Worm (Caenorhabditis elegans) whole organism, young adult: Measurements from ENCODE around the gene C56C10.4.

ENCODE experiments used
- B0019.2 ChIP-seq: fragments of 200-800 bp; sonication (Bioruptor generic); conservative IDR thresholded peaks from 2 replicates; pipeline ENCODE4 v1.3.6; 2022; ENCODE audit warnings: missing genetic modification reagents, missing genetic modification characterization, missing compliant biosample characterization
- F23B12.7 ChIP-seq: sonication (generic microtip); optimal IDR thresholded peaks from 2 replicates; lab custom pipeline; 2017; ENCODE audit warnings: missing genetic modification characterization, mild to moderate bottlenecking, missing compliant biosample characterization, antibody characterized with exemption, moderate library complexity; ENCODE audit not compliant: insufficient read depth
- F33H1.4 ChIP-seq: fragments of 200-800 bp; sonication (Bioruptor generic); IDR thresholded peaks from 2 replicates; pipeline ENCODE4 v1.3.6; 2022; ENCODE audit warnings: missing genetic modification reagents, missing genetic modification characterization, missing compliant biosample characterization
- F37B4.10 ChIP-seq: fragments of 200-800 bp; sonication (Bioruptor generic); IDR thresholded peaks from 2 replicates; pipeline ENCODE4 v1.3.6; 2022; ENCODE audit warnings: missing genetic modification characterization, missing compliant biosample characterization
- F57A8.1 ChIP-seq: fragments of 200-800 bp; sonication (Bioruptor generic); optimal IDR thresholded peaks from 2 replicates; lab custom pipeline; 2018; ENCODE audit warnings: mild to moderate bottlenecking, missing genetic modification characterization, moderate library complexity, missing compliant biosample characterization
- Y53F4B.3 ChIP-seq: fragments of 200-800 bp; sonication (Bioruptor generic); IDR thresholded peaks from 2 replicates; pipeline ENCODE4 v1.3.6; 2022; ENCODE audit warnings: missing genetic modification reagents, missing genetic modification characterization, missing compliant biosample characterization
- Y67H2A.10 ChIP-seq: fragments of 200-800 bp; sonication (Bioruptor generic); conservative IDR thresholded peaks from 2 replicates; pipeline ENCODE4 v1.3.6; 2022; ENCODE audit warnings: missing genetic modification reagents, missing genetic modification characterization, missing compliant biosample characterization
- Y79H2A.3 ChIP-seq: fragments of 200-800 bp; sonication (Bioruptor generic); conservative IDR thresholded peaks from 2 replicates; pipeline ENCODE4 v1.3.6; 2022; ENCODE audit warnings: missing genetic modification reagents, missing genetic modification characterization, missing compliant biosample characterization
- Y95B8A.8 ChIP-seq: fragments of 200-800 bp; sonication (Bioruptor generic); IDR thresholded peaks from 2 replicates; pipeline ENCODE4 v1.3.6; 2022; ENCODE audit warnings: missing genetic modification reagents, missing genetic modification characterization, missing compliant biosample characterization
- akir-1 ChIP-seq: fragments of 200-800 bp; sonication (Bioruptor generic); optimal IDR thresholded peaks from 2 replicates; lab custom pipeline; 2018; ENCODE audit warnings: mild to moderate bottlenecking, missing genetic modification characterization, moderate library complexity, missing compliant biosample characterization
- ama-1 ChIP-seq, 3 experiments: fragments of 150-350 bp in 1 of 3; sonication (generic microtip) in 2 of 3; optimal IDR thresholded peaks; 2 replicates each; lab custom pipeline; 2014 to 2018; ENCODE audit warnings: missing biosample characterization in 2 of 3, missing genetic modification characterization in 2 of 3, missing genetic modification reagents in 2 of 3
- atf-7 ChIP-seq: sonication (generic microtip); optimal IDR thresholded peaks from 2 replicates; lab custom pipeline; 2017; ENCODE audit warnings: mild to moderate bottlenecking, missing genetic modification characterization, missing compliant biosample characterization
- attf-3 ChIP-seq: fragments of 200-800 bp; sonication (Bioruptor generic); conservative IDR thresholded peaks from 2 replicates; pipeline ENCODE4 v1.3.6; 2022; ENCODE audit warnings: missing genetic modification reagents, missing genetic modification characterization, missing compliant biosample characterization
- cebp-1 ChIP-seq, 2 experiments: fragments of 200-800 bp in 1 of 2; sonication (Bioruptor generic) in 1 of 2; sonication (generic microtip) in 1 of 2; IDR thresholded peaks in 1 of 2; optimal IDR thresholded peaks in 1 of 2; 2 replicates each; pipeline versions ENCODE4 v1.3.6 to Lab custom; 2017 to 2022; ENCODE audit warnings: missing compliant biosample characterization in 2 of 2, missing genetic modification characterization in 2 of 2, mild to moderate bottlenecking in 1 of 2, missing genetic modification reagents in 1 of 2, moderate library complexity in 1 of 2
- cebp-2 ChIP-seq: fragments of 200-800 bp; sonication (Bioruptor generic); IDR thresholded peaks from 2 replicates; pipeline ENCODE4 v1.3.6; 2022; ENCODE audit warnings: missing genetic modification characterization, missing compliant biosample characterization
- ceh-58 ChIP-seq: fragments of 200-800 bp; sonication (Bioruptor generic); IDR thresholded peaks from 2 replicates; pipeline ENCODE4 v1.3.6; 2022; ENCODE audit warnings: missing genetic modification characterization, missing compliant biosample characterization
- ceh-79 ChIP-seq: sonication (generic microtip); optimal IDR thresholded peaks from 2 replicates; lab custom pipeline; 2017; ENCODE audit warnings: mild to moderate bottlenecking, missing genetic modification characterization, missing compliant biosample characterization
- chd-7 ChIP-seq: sonication (generic microtip); optimal IDR thresholded peaks from 2 replicates; lab custom pipeline; 2016; ENCODE audit warnings: mild to moderate bottlenecking, missing genetic modification characterization, moderate library complexity, missing compliant biosample characterization
- die-1 ChIP-seq: sonication (generic microtip); optimal IDR thresholded peaks from 2 replicates; lab custom pipeline; 2016; ENCODE audit warnings: missing genotype, mild to moderate bottlenecking, missing genetic modification characterization, missing compliant biosample characterization
- dox-1 ChIP-seq: fragments of 200-800 bp; sonication (Bioruptor generic); IDR thresholded peaks from 2 replicates; pipeline ENCODE4 v1.3.6; 2022; ENCODE audit warnings: missing genetic modification reagents, missing genetic modification characterization, missing compliant biosample characterization
- egl-44 ChIP-seq: fragments of 200-800 bp; sonication (Bioruptor generic); IDR thresholded peaks from 2 replicates; pipeline ENCODE4 v1.3.6; 2022; ENCODE audit warnings: missing genetic modification reagents, missing genetic modification characterization, missing compliant biosample characterization
- egrh-3 ChIP-seq: fragments of 200-800 bp; sonication (Bioruptor generic); IDR thresholded peaks from 2 replicates; pipeline ENCODE4 v1.3.6; 2022; ENCODE audit warnings: missing genetic modification reagents, missing genetic modification characterization, missing compliant biosample characterization
- ekl-4 ChIP-seq: fragments of 200-800 bp; sonication (Bioruptor generic); IDR thresholded peaks from 2 replicates; pipeline ENCODE4 v1.3.6; 2022; ENCODE audit warnings: missing genetic modification reagents, missing genetic modification characterization, missing compliant biosample characterization
- hmg-1.2 ChIP-seq: fragments of 200-800 bp; sonication (Bioruptor generic); IDR thresholded peaks from 2 replicates; pipeline ENCODE4 v1.3.6; 2022; ENCODE audit warnings: missing genetic modification reagents, missing genetic modification characterization, missing compliant biosample characterization
- hsf-1 ChIP-seq: fragments of 200-800 bp; sonication (Bioruptor generic); IDR thresholded peaks from 2 replicates; pipeline ENCODE4 v1.3.6; 2022; ENCODE audit warnings: missing genetic modification reagents, missing genetic modification characterization, missing compliant biosample characterization
- let-526 ChIP-seq: fragments of 200-800 bp; sonication (Bioruptor generic); IDR thresholded peaks from 2 replicates; pipeline ENCODE4 v1.3.6; 2022; ENCODE audit warnings: missing genetic modification reagents, missing genetic modification characterization, missing compliant biosample characterization
- lin-40 ChIP-seq: sonication (generic microtip); optimal IDR thresholded peaks from 2 replicates; lab custom pipeline; 2016; ENCODE audit warnings: missing genetic modification characterization, mild to moderate bottlenecking, missing compliant biosample characterization, missing genotype, missing genetic modification reagents
- lsl-1 ChIP-seq: fragments of 200-800 bp; sonication (Bioruptor generic); optimal IDR thresholded peaks from 2 replicates; lab custom pipeline; 2018; ENCODE audit warnings: mild to moderate bottlenecking, missing genetic modification characterization, moderate library complexity, missing compliant biosample characterization
- mcd-1 ChIP-seq: fragments of 200-800 bp; sonication (Bioruptor generic); IDR thresholded peaks from 2 replicates; pipeline ENCODE4 v1.3.6; 2022; ENCODE audit warnings: missing genetic modification reagents, missing genetic modification characterization, missing compliant biosample characterization
- nhr-27 ChIP-seq: fragments of 200-800 bp; sonication (Bioruptor generic); optimal IDR thresholded peaks from 2 replicates; lab custom pipeline; 2018; ENCODE audit warnings: mild to moderate bottlenecking, missing genetic modification characterization, moderate library complexity, missing compliant biosample characterization
- rcor-1 ChIP-seq: fragments of 200-800 bp; sonication (Bioruptor generic); IDR thresholded peaks from 2 replicates; pipeline ENCODE4 v1.3.6; 2022; ENCODE audit warnings: missing genetic modification reagents, missing genetic modification characterization, missing compliant biosample characterization
- sdz-38 ChIP-seq: sonication (generic microtip); optimal IDR thresholded peaks from 2 replicates; lab custom pipeline; 2016; ENCODE audit warnings: missing genotype, missing genetic modification characterization, missing compliant biosample characterization
- sea-2 ChIP-seq: fragments of 200-800 bp; sonication (Bioruptor generic); IDR thresholded peaks from 2 replicates; pipeline ENCODE4 v1.3.6; 2022; ENCODE audit warnings: missing genetic modification characterization, missing compliant biosample characterization
- snpc-1.3 ChIP-seq: sonication (generic microtip); optimal IDR thresholded peaks from 2 replicates; lab custom pipeline; 2017; ENCODE audit warnings: missing genetic modification characterization, mild to moderate bottlenecking, missing compliant biosample characterization, antibody characterized with exemption, moderate library complexity, missing genotype, missing genetic modification reagents; ENCODE audit not compliant: insufficient read depth
- snpc-3.4 ChIP-seq: sonication (generic microtip); optimal IDR thresholded peaks from 2 replicates; lab custom pipeline; 2017; ENCODE audit warnings: missing genetic modification characterization, mild to moderate bottlenecking, missing compliant biosample characterization, antibody characterized with exemption, moderate library complexity, missing genotype, missing genetic modification reagents
- tbp1 ChIP-seq: fragments of 200-800 bp; sonication (Bioruptor generic); optimal IDR thresholded peaks from 2 replicates; lab custom pipeline; 2018; ENCODE audit warnings: mild to moderate bottlenecking, missing genetic modification characterization, missing compliant biosample characterization
- ztf-18 ChIP-seq: sonication (generic microtip); optimal IDR thresholded peaks from 2 replicates; lab custom pipeline; 2016; ENCODE audit warnings: missing genotype, mild to moderate bottlenecking, missing genetic modification characterization, missing compliant biosample characterization
- ztf-25 ChIP-seq: fragments of 200-800 bp; sonication (Bioruptor generic); IDR thresholded peaks from 2 replicates; pipeline ENCODE4 v1.3.6; 2022; ENCODE audit warnings: missing genetic modification reagents, missing genetic modification characterization, missing compliant biosample characterization
- ztf-26 ChIP-seq: sonication (generic microtip); optimal IDR thresholded peaks from 2 replicates; lab custom pipeline; 2017; ENCODE audit warnings: missing genetic modification characterization, missing compliant biosample characterization

The C56C10.4 gene

ce11 chrII:6558887-6559286 is 24.0 kb upstream of the C56C10.4 start (continued):
- TF ChIP-seq cebp-1 (GFP tag; IDR thresholded peaks at IDR 0.05; lab: Robert Waterston, UW) (0 out of 2 replicates have a peak, but pooled peaks have one; percentile 29), cebp-1 (tag; optimal IDR thresholded peaks at IDR 0.05; lab: Kevin White, UChicago) (peak; percentile 59), ekl-4 (GFP tag; lab: Robert Waterston, UW) (peak; percentile 60), nhr-27 (tag; lab: Kevin White, UChicago) (no peak), ceh-58 (GFP tag; lab: Robert Waterston, UW) (no peak), F33H1.4 (GFP tag; lab: Robert Waterston, UW) (no peak), lsl-1 (GFP tag; lab: Kevin White, UChicago) (no peak), tbp1 (GFP tag; lab: Kevin White, UChicago) (peak; percentile 10), B0019.2 (GFP tag; lab: Robert Waterston, UW) (0 out of 2 replicates have a peak, but pooled peaks have one; percentile 16), sea-2 (GFP tag; lab: Robert Waterston, UW) (no peak), akir-1 (GFP tag; lab: Kevin White, UChicago) (no peak), rcor-1 (GFP tag; lab: Robert Waterston, UW) (no peak), hsf-1 (no peak), Y95B8A.8 (GFP tag; lab: Robert Waterston, UW) (0 out of 2 replicates have a peak, but pooled peaks have one; percentile 27), attf-3 (GFP tag; lab: Robert Waterston, UW) (no peak)

ce11 chrII:6560291-6560690 is 22.6 kb upstream of the C56C10.4 start:
- no peak for TF ChIP-seq F23B12.7 (tag; lab: Kevin White, UChicago)
- no peak for TF ChIP-seq F33H1.4 (GFP tag; lab: Robert Waterston, UW)
- no peak for TF ChIP-seq snpc-3.4 (tag; lab: Kevin White, UChicago)
- no peak for TF ChIP-seq sdz-38 (tag; lab: Kevin White, UChicago)
- no peak for TF ChIP-seq ztf-18
- no peak for TF ChIP-seq snpc-1.3 (tag; lab: Kevin White, UChicago)
- TF ChIP-seq F57A8.1 (GFP tag; lab: Kevin White, UChicago), result no peak
- TF ChIP-seq egl-44 (GFP tag; lab: Robert Waterston, UW), result no peak
- TF ChIP-seq Y79H2A.3 (GFP tag; lab: Robert Waterston, UW), result no peak
- no peak for TF ChIP-seq Y53F4B.3 (GFP tag; lab: Robert Waterston, UW)
- TF ChIP-seq chd-7, result no peak

ce11 chrII:6561300-6561699 is 21.6 kb upstream of the C56C10.4 start, which contains the start of gene F18C5.10:
Gene F18C5.10 (minus strand): TSS chrII:6561444.
- TF ChIP-seq ama-1 (optimal IDR thresholded peaks at IDR 0.05; lab: Kevin White, UChicago), result peak; percentile 89
- no peak for TF ChIP-seq ama-1 (GFP tag; optimal IDR thresholded peaks at IDR 0.05; lab: Kevin White, UChicago)
- 0 out of 2 replicates have a peak, but pooled peaks have one; percentile 47 for TF ChIP-seq hsf-1
- TF ChIP-seq let-526, result 0 out of 2 replicates have a peak, but pooled peaks have one; percentile 47
- TF ChIP-seq Y67H2A.10 (GFP tag; lab: Robert Waterston, UW), result no peak
- TF ChIP-seq cebp-1 (GFP tag; IDR thresholded peaks at IDR 0.05; lab: Robert Waterston, UW), result no peak
- TF ChIP-seq cebp-1 (tag; optimal IDR thresholded peaks at IDR 0.05; lab: Kevin White, UChicago), result peak; percentile 45
- no peak for TF ChIP-seq atf-7

ce11 chrII:6562203-6562867 is 20.5 kb upstream of the C56C10.4 start:
- no peak for TF ChIP-seq mcd-1 (GFP tag; lab: Robert Waterston, UW)
- peak; percentile 12 for TF ChIP-seq ama-1 (optimal IDR thresholded peaks at IDR 0.05; lab: Kevin White, UChicago)
- TF ChIP-seq ama-1 (GFP tag; optimal IDR thresholded peaks at IDR 0.05; lab: Kevin White, UChicago), result no peak
- TF ChIP-seq snpc-3.4 (tag; lab: Kevin White, UChicago), result no peak
- TF ChIP-seq cebp-2 (GFP tag; lab: Robert Waterston, UW), result no peak
- peak; percentile 67; the same call in 1 of the 2 replicates for TF ChIP-seq hmg-1.2
- peak; percentile 73 for TF ChIP-seq ztf-26 (tag; lab: Kevin White, UChicago)
- TF ChIP-seq die-1, result no peak
- TF ChIP-seq F37B4.10 (GFP tag; lab: Robert Waterston, UW), result no peak
- TF ChIP-seq ztf-25 (GFP tag; lab: Robert Waterston, UW), result no peak
- no peak for TF ChIP-seq rcor-1 (GFP tag; lab: Robert Waterston, UW)
- no peak for TF ChIP-seq egrh-3
- TF ChIP-seq lin-40 (tag; lab: Kevin White, UChicago), result peak; percentile 80
- TF ChIP-seq dox-1 (GFP tag; lab: Robert Waterston, UW), result 0 out of 2 replicates have a peak, but pooled peaks have one; percentile 27
- peak; percentile 55 for TF ChIP-seq cebp-1 (GFP tag; IDR thresholded peaks at IDR 0.05; lab: Robert Waterston, UW)
- peak; percentile 79 for TF ChIP-seq cebp-1 (tag; optimal IDR thresholded peaks at IDR 0.05; lab: Kevin White, UChicago)
- TF ChIP-seq ceh-79 (tag; lab: Kevin White, UChicago), result no peak
- TF ChIP-seq, all 124 proteins: peak for 6
